Worm (Caenorhabditis elegans) whole organism, L4 larva: Measurements from ENCODE around the gene C01G5.4.

ENCODE experiments used
- F37D6.2 ChIP-seq: sonication (generic microtip); optimal IDR thresholded peaks from 2 replicates; lab custom pipeline; 2016; ENCODE audit warnings: mild to moderate bottlenecking, missing genetic modification characterization, missing compliant biosample characterization
- ama-1 ChIP-seq: fragments of 150-350 bp; optimal IDR thresholded peaks from 2 replicates; lab custom pipeline; 2014; ENCODE audit warnings: inconsistent platforms, mixed read lengths
- ceh-44 ChIP-seq: fragments of 200-800 bp; sonication (Bioruptor generic); IDR thresholded peaks from 2 replicates; pipeline ENCODE4 v1.3.6; 2022; ENCODE audit warnings: missing genetic modification reagents, missing genetic modification characterization, missing compliant biosample characterization
- dpl-1 ChIP-seq: fragments of 150-350 bp; optimal IDR thresholded peaks from 2 replicates; lab custom pipeline; 2014; ENCODE audit warnings: missing biosample characterization, missing genetic modification reagents, missing genetic modification characterization
- lin-13 ChIP-seq: fragments of 150-350 bp; optimal IDR thresholded peaks from 2 replicates; lab custom pipeline; 2014; ENCODE audit warnings: missing biosample characterization, missing genetic modification reagents, missing genetic modification characterization
- pha-4 ChIP-seq, 2 experiments: fragments of 150-350 bp in 1 of 2; fragments of 200-800 bp in 1 of 2; sonication (Bioruptor generic) in 1 of 2; IDR thresholded peaks in 1 of 2; optimal IDR thresholded peaks in 1 of 2; 2 replicates each; pipeline versions ENCODE4 v1.3.6 to Lab custom; 2014 to 2022; ENCODE audit warnings: missing genetic modification characterization in 2 of 2, missing genetic modification reagents in 2 of 2, missing biosample characterization in 1 of 2, missing compliant biosample characterization in 1 of 2
- pqm-1 ChIP-seq: sonication (generic microtip); optimal IDR thresholded peaks from 2 replicates; lab custom pipeline; 2017; ENCODE audit warnings: missing biosample characterization, missing genetic modification characterization
- set-16 ChIP-seq: fragments of 200-800 bp; sonication (Bioruptor generic); IDR thresholded peaks from 2 replicates; pipeline ENCODE4 v1.3.6; 2022; ENCODE audit warnings: missing genetic modification reagents, missing genetic modification characterization, missing compliant biosample characterization
- snpc-4 ChIP-seq: fragments of 150-350 bp; optimal IDR thresholded peaks from 2 replicates; lab custom pipeline; 2014; ENCODE audit warnings: missing biosample characterization, missing genetic modification characterization

DNA sequence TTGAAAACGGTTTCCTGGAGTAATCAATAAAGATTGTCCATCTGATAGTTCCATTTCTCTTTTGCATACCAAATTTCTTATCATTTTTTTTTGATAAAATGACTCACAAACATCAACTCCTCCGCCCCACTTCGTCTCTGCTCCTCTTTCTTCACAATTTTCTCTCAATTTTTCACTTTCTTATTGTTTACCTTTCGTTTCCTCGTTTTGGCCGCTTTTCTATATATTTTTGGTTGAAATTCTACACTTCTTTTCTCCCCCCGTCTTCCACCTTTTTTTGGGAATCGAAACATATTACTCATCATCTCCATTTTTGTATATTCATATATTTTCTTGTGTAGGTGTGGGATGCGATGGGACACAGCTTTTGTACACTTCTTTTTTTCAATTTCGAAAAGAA, 28.8 kb upstream of the C01G5.4 start:
- TF ChIP-seq snpc-4 (no peak), ama-1 (lab: Kevin White, UChicago) (no peak), pha-4 (GFP tag; IDR thresholded peaks at IDR 0.05; lab: Robert Waterston, UW) (no peak), pha-4 (tag; optimal IDR thresholded peaks at IDR 0.05; lab: Kevin White, UChicago) (no peak), lin-13 (GFP tag; lab: Kevin White, UChicago) (no peak), pqm-1 (tag; lab: Kevin White, UChicago) (peak; percentile 75), F37D6.2 (tag; lab: Kevin White, UChicago) (no peak), dpl-1 (GFP tag; lab: Kevin White, UChicago) (no peak), ceh-44 (no peak), set-16 (GFP tag; lab: Robert Waterston, UW) (no peak)
